Worm (Caenorhabditis elegans): Measurements from ENCODE around the gene srxa-4.

The srxa-4 gene

ce11 chrV:7400095-7400494 is 20.2 kb upstream of the srxa-4 start, which contains the start of gene cnc-9:
Gene cnc-9 (minus strand): TSS chrV:7400195.
- no peak for TF ChIP-seq unc-55 (GFP tag; optimal IDR thresholded peaks at IDR 0.05)
- TF ChIP-seq dmd-4 (tag; optimal IDR thresholded peaks at IDR 0.05; ENCODE audit: borderline replicate concordance), result no peak
- no peak for TF ChIP-seq ahr-1 (tag; optimal IDR thresholded peaks at IDR 0.05)
- no peak for TF ChIP-seq pha-4 (tag; optimal IDR thresholded peaks at IDR 0.05)

- no peak for TF ChIP-seq ceh-6 (GFP tag; optimal IDR thresholded peaks at IDR 0.05)
- TF ChIP-seq ets-4 (tag; optimal IDR thresholded peaks at IDR 0.05), result no peak
- TF ChIP-seq fkh-10 (GFP tag; optimal IDR thresholded peaks at IDR 0.05), result no peak
- no peak for TF ChIP-seq zip-5 (tag; optimal IDR thresholded peaks at IDR 0.05)
- TF ChIP-seq ceh-18 (tag; optimal IDR thresholded peaks at IDR 0.05), result no peak
- TF ChIP-seq gmeb-2 (tag; optimal IDR thresholded peaks at IDR 0.05), result no peak
- no peak for TF ChIP-seq ceh-9 (tag; optimal IDR thresholded peaks at IDR 0.05)
- no peak for TF ChIP-seq madf-2 (tag; optimal IDR thresholded peaks at IDR 0.05)
- TF ChIP-seq Y22D7AL.16 (tag; optimal IDR thresholded peaks at IDR 0.05), result no peak
- TF ChIP-seq pha-4 (tag; optimal IDR thresholded peaks at IDR 0.05), result no peak
- no peak for TF ChIP-seq nhr-232 (tag; optimal IDR thresholded peaks at IDR 0.05)
- no peak for TF ChIP-seq ztf-16 (tag; optimal IDR thresholded peaks at IDR 0.05)
- no peak for TF ChIP-seq F13H6.1 (tag; optimal IDR thresholded peaks at IDR 0.05)
- no peak for TF ChIP-seq lin-11 (tag; optimal IDR thresholded peaks at IDR 0.05)
- TF ChIP-seq K02D7.2 (tag; optimal IDR thresholded peaks at IDR 0.05), result no peak
- no peak for TF ChIP-seq unc-42 (tag; optimal IDR thresholded peaks at IDR 0.05)
- TF ChIP-seq ceh-48 (tag; optimal IDR thresholded peaks at IDR 0.05), result no peak
Observed at ce11 chrV:7400588-7400987, 19.7 kb upstream of the srxa-4 start, which contains the start of gene srx-60. Gene srx-60 (plus strand): TSS chrV:7400888.

- TF ChIP-seq nhr-232 (tag; optimal IDR thresholded peaks at IDR 0.05), result no peak
- no peak for TF ChIP-seq sdc-2 (tag; optimal IDR thresholded peaks at IDR 0.05)
- TF ChIP-seq ceh-34 (tag; optimal IDR thresholded peaks at IDR 0.05), result no peak
- TF ChIP-seq pros-1 (tag; optimal IDR thresholded peaks at IDR 0.05), result no peak
- no peak for TF ChIP-seq C08G9.2 (tag; optimal IDR thresholded peaks at IDR 0.05)
- TF ChIP-seq tbx-2 (tag; optimal IDR thresholded peaks at IDR 0.05), result no peak
- TF ChIP-seq ztf-16 (tag; optimal IDR thresholded peaks at IDR 0.05), result no peak
- no peak for TF ChIP-seq ceh-19 (GFP tag; optimal IDR thresholded peaks at IDR 0.05)
- no peak for TF ChIP-seq ceh-48 (tag; optimal IDR thresholded peaks at IDR 0.05)
Observed at ce11 chrV:7402355-7402754, 17.9 kb upstream of the srxa-4 start, which contains the start of gene srj-13. Gene srj-13 (plus strand): TSS chrV:7402655.

ce11 chrV:7403501-7403900 is 16.8 kb upstream of the srxa-4 start:
- TF ChIP-seq ceh-18 (tag; optimal IDR thresholded peaks at IDR 0.05), result no peak
- no peak for TF ChIP-seq ceh-48 (tag; optimal IDR thresholded peaks at IDR 0.05)
- TF ChIP-seq hlh-6 (tag; optimal IDR thresholded peaks at IDR 0.05), result no peak
- TF ChIP-seq dmd-4 (tag; optimal IDR thresholded peaks at IDR 0.05; ENCODE audit: borderline replicate concordance), result no peak
- TF ChIP-seq tbx-2 (tag; optimal IDR thresholded peaks at IDR 0.05), result no peak
- no peak for TF ChIP-seq pat-9 (tag; optimal IDR thresholded peaks at IDR 0.05)
- TF ChIP-seq ceh-9 (tag; optimal IDR thresholded peaks at IDR 0.05), result no peak
- TF ChIP-seq che-1 (tag; optimal IDR thresholded peaks at IDR 0.05), result no peak
- no peak for TF ChIP-seq K09A11.1 (tag; optimal IDR thresholded peaks at IDR 0.05; ENCODE audit: insufficient read depth)
- TF ChIP-seq dve-1 (tag; optimal IDR thresholded peaks at IDR 0.05), result no peak
- no peak for TF ChIP-seq pag-3 (tag; optimal IDR thresholded peaks at IDR 0.05; ENCODE audit: borderline replicate concordance)
- no peak for TF ChIP-seq unc-42 (tag; optimal IDR thresholded peaks at IDR 0.05)
- no peak for TF ChIP-seq fkh-6 (tag; optimal IDR thresholded peaks at IDR 0.05)
- TF ChIP-seq unc-3 (GFP tag; conservative IDR thresholded peaks at IDR 0.05), result no peak
- TF ChIP-seq unc-3 (tag; optimal IDR thresholded peaks at IDR 0.05), result no peak
- no peak for TF ChIP-seq ceh-34 (tag; optimal IDR thresholded peaks at IDR 0.05)

- TF ChIP-seq ceh-45 (GFP tag; IDR thresholded peaks at IDR 0.05), result no peak
- no peak for TF ChIP-seq eyg-1 (tag; optimal IDR thresholded peaks at IDR 0.05)
- TF ChIP-seq elt-2 (tag; optimal IDR thresholded peaks at IDR 0.05), result no peak
- no peak for TF ChIP-seq pat-9 (tag; optimal IDR thresholded peaks at IDR 0.05)
- no peak for TF ChIP-seq dmd-4 (tag; optimal IDR thresholded peaks at IDR 0.05; ENCODE audit: borderline replicate concordance)
- TF ChIP-seq sox-2 (GFP tag; IDR thresholded peaks at IDR 0.05), result no peak
- no peak for TF ChIP-seq hlh-15 (tag; optimal IDR thresholded peaks at IDR 0.05)
- TF ChIP-seq dve-1 (tag; optimal IDR thresholded peaks at IDR 0.05), result no peak
- no peak for TF ChIP-seq K02D7.2 (tag; optimal IDR thresholded peaks at IDR 0.05)
- TF ChIP-seq fkh-10 (GFP tag; optimal IDR thresholded peaks at IDR 0.05), result no peak
Observed at ce11 chrV:7408520-7408919, 11.7 kb upstream of the srxa-4 start, which contains the start of gene srt-6. Gene srt-6 (minus strand): TSS chrV:7408814.

Measured in whole organism, late embryonic.